Fruit fly (Drosophila melanogaster): ENCODE results near the gene CG9231.

dm6 chr3L:19557996-19558375 lies 27.8 kb downstream of the CG9231 start:
- TF ChIP-seq gem (tag; optimal IDR thresholded peaks at IDR 0.05) (no peak), lilli (GFP tag; optimal IDR thresholded peaks at IDR 0.05) (no peak), lmd (GFP tag; IDR thresholded peaks at IDR 0.05) (no peak), Antp (GFP tag; optimal IDR thresholded peaks at IDR 0.05) (no peak), Jarid2 (GFP tag; optimal IDR thresholded peaks at IDR 0.05) (no peak), sna (GFP tag; IDR thresholded peaks at IDR 0.05; ENCODE audit: partially characterized antibody) (no peak), CG17361 (GFP tag; IDR thresholded peaks at IDR 0.05) (no peak), CG17359 (tag; optimal IDR thresholded peaks at IDR 0.05) (no peak), chm (GFP tag; IDR thresholded peaks at IDR 0.05) (no peak), CG9609 (GFP tag; optimal IDR thresholded peaks at IDR 0.05) (no peak), grn (GFP tag; optimal IDR thresholded peaks at IDR 0.05) (no peak), nom (GFP tag; optimal IDR thresholded peaks at IDR 0.05) (no peak)

Data from whole organism, embryonic.